Worm (Caenorhabditis elegans): ENCODE data around the gene F57G12.1.

DNA sequence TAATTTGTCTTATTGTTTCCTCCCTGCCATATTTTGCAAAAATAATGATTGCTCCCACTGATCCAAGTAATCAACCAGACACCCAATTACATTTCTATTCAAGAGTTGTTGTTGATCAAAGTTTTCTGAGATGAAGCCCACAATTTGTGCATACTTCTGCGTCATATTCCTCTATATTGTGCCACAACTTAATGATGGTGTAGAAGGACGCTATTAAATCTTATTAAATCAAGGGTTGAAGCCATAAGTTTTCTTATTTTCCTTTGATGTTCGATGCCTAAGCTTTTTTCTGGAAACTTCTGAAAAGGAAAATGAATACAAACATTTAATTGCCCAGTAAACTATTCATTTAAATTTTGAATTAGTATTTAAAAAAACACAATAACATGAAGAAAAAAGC is 2.7 kb downstream of the F57G12.1 start:
- TF ChIP-seq pes-1 (GFP tag; IDR thresholded peaks at IDR 0.05), result no peak
- no peak for TF ChIP-seq aly-1 (tag; optimal IDR thresholded peaks at IDR 0.05)
- no peak for TF ChIP-seq tbx-37 (GFP tag; conservative IDR thresholded peaks at IDR 0.05)
- no peak for TF ChIP-seq scrt-1 (GFP tag; IDR thresholded peaks at IDR 0.05)
- no peak for TF ChIP-seq hmbx-1 (tag; optimal IDR thresholded peaks at IDR 0.05)
- peak; percentile 5 for TF ChIP-seq ama-1 (optimal IDR thresholded peaks at IDR 0.05)
- TF ChIP-seq flt-1 (GFP tag; IDR thresholded peaks at IDR 0.05), result no peak
- TF ChIP-seq hnd-1 (tag; optimal IDR thresholded peaks at IDR 0.05), result no peak

All from whole organism, early embryonic.